Fruit fly (Drosophila melanogaster) whole organism, embryonic: ENCODE measurements around the gene upd1.

Source experiments
- CG10654 ChIP-seq: fragments of 200-800 bp; sonication (Bioruptor generic); optimal IDR thresholded peaks from 2 replicates; lab custom pipeline; 2016; ENCODE audit warnings: missing biosample characterization, missing genetic modification characterization
- CG11696 ChIP-seq: fragments of 200-800 bp; sonication (Bioruptor generic); IDR thresholded peaks from 2 replicates; pipeline ENCODE4 v1.3.6; 2022; ENCODE audit warnings: missing biosample characterization, missing genetic modification characterization
- CG12104 ChIP-seq: fragments of 200-800 bp; sonication (Bioruptor generic); optimal IDR thresholded peaks from 3 replicates; lab custom pipeline; 2016; ENCODE audit warnings: missing biosample characterization, missing genetic modification characterization
- CG17912 ChIP-seq: fragments of 200-800 bp; sonication (Bioruptor generic); optimal IDR thresholded peaks from 2 replicates; lab custom pipeline; 2018; ENCODE audit warnings: missing biosample characterization, mild to moderate bottlenecking, missing genetic modification characterization
- CG1792 ChIP-seq: fragments of 200-800 bp; sonication (Bioruptor generic); optimal IDR thresholded peaks from 2 replicates; lab custom pipeline; 2016; ENCODE audit warnings: missing biosample characterization, missing genetic modification characterization
- CG1832 ChIP-seq: fragments of 200-800 bp; sonication (Bioruptor generic); optimal IDR thresholded peaks from 2 replicates; lab custom pipeline; 2017; ENCODE audit warnings: missing biosample characterization, mild to moderate bottlenecking, missing genetic modification characterization, inconsistent platforms
- CG3726 ChIP-seq: fragments of 200-800 bp; sonication (Bioruptor generic); IDR thresholded peaks from 3 replicates; pipeline ENCODE4, ENCODE4 v1.3.6; 2022; ENCODE audit warnings: missing biosample characterization, missing genetic modification characterization
- CG4730 ChIP-seq: fragments of 200-800 bp; sonication (Bioruptor generic); IDR thresholded peaks from 2 replicates; pipeline ENCODE4 v1.3.6; 2022; ENCODE audit warnings: missing biosample characterization, missing genetic modification characterization
- CG6765 ChIP-seq: fragments of 200-800 bp; sonication (Bioruptor generic); optimal IDR thresholded peaks from 3 replicates; lab custom pipeline; 2017; ENCODE audit warnings: missing biosample characterization, mild to moderate bottlenecking, missing genetic modification characterization
- CG6854 ChIP-seq: fragments of 200-800 bp; sonication (Bioruptor generic); optimal IDR thresholded peaks from 3 replicates; lab custom pipeline; 2017; ENCODE audit warnings: missing biosample characterization, mild to moderate bottlenecking, missing genetic modification characterization
- D ChIP-seq, 2 experiments: fragments of 200-800 bp in 1 of 2; fragments of >200 bp in 1 of 2; sonication (Bioruptor generic) in 1 of 2; optimal IDR thresholded peaks; 2 replicates in 1 of 2; 3 replicates in 1 of 2; lab custom pipeline; 2017; ENCODE audit warnings: mild to moderate bottlenecking in 1 of 2, missing biosample characterization in 1 of 2, missing genetic modification characterization in 1 of 2, missing genetic modification reagents in 1 of 2
- D19A ChIP-seq: fragments of 200-800 bp; optimal IDR thresholded peaks from 3 replicates; lab custom pipeline; 2019; ENCODE audit warnings: missing biosample characterization, mild to moderate bottlenecking, missing genetic modification characterization, moderate library complexity
- Dref ChIP-seq: fragments of 200-800 bp; sonication (Bioruptor generic); IDR thresholded peaks from 2 replicates; pipeline ENCODE4 v1.3.6; 2022; ENCODE audit warnings: missing biosample characterization, missing genetic modification characterization
- Ets65A ChIP-seq: fragments of 200-800 bp; sonication (Bioruptor generic); peaks from one replicate; lab custom pipeline; 2016; ENCODE audit warnings: missing biosample characterization, missing genetic modification characterization
- Hsf ChIP-seq: fragments of 200-800 bp; sonication (Bioruptor generic); optimal IDR thresholded peaks from 3 replicates; lab custom pipeline; 2016; ENCODE audit warnings: missing biosample characterization, missing genetic modification characterization
- Max ChIP-seq: fragments of 200-800 bp; sonication (Bioruptor generic); optimal IDR thresholded peaks from 2 replicates; lab custom pipeline; 2016; ENCODE audit warnings: missing biosample characterization, mild to moderate bottlenecking, missing genetic modification characterization
- Med ChIP-seq: fragments of 200-800 bp; sonication (Bioruptor generic); peaks from one replicate; lab custom pipeline; 2016; ENCODE audit warnings: missing biosample characterization, missing genetic modification characterization, mild to moderate bottlenecking, inconsistent platforms, moderate library complexity
- Mes4 ChIP-seq: fragments of 200-800 bp; sonication (Bioruptor generic); optimal IDR thresholded peaks from 2 replicates; lab custom pipeline; 2016; ENCODE audit warnings: missing biosample characterization, missing genetic modification characterization
- TFAM ChIP-seq: fragments of 200-800 bp; sonication (Bioruptor generic); optimal IDR thresholded peaks from 2 replicates; lab custom pipeline; 2017; ENCODE audit warnings: missing biosample characterization, missing genetic modification characterization, inconsistent platforms
- Tbp ChIP-seq: fragments of >200 bp; optimal IDR thresholded peaks from 2 replicates; lab custom pipeline; 2018; ENCODE audit warnings: missing biosample characterization, missing genetic modification characterization
- Vsx1 ChIP-seq: fragments of 200-800 bp; sonication (Bioruptor generic); optimal IDR thresholded peaks from 2 replicates; lab custom pipeline; 2017; ENCODE audit warnings: missing biosample characterization, mild to moderate bottlenecking, missing genetic modification characterization, missing genetic modification reagents
- da ChIP-seq: fragments of 200-800 bp; sonication (Bioruptor generic); optimal IDR thresholded peaks from 2 replicates; lab custom pipeline; 2016; ENCODE audit warnings: missing biosample characterization, missing genetic modification characterization
- grn ChIP-seq: fragments of 200-800 bp; sonication (Bioruptor generic); optimal IDR thresholded peaks from 3 replicates; lab custom pipeline; 2017; ENCODE audit warnings: missing biosample characterization, missing genetic modification characterization
- hb ChIP-seq: fragments of 200-800 bp; sonication (Bioruptor generic); IDR thresholded peaks from 3 replicates; pipeline ENCODE4 v1.3.6; 2022; ENCODE audit warnings: missing biosample characterization, missing genetic modification characterization; ENCODE audit not compliant: partially characterized antibody
- ind ChIP-seq: fragments of 200-800 bp; sonication (Bioruptor generic); optimal IDR thresholded peaks from 3 replicates; lab custom pipeline; 2016; ENCODE audit warnings: missing biosample characterization, missing genetic modification characterization
- kni ChIP-seq: fragments of 200-800 bp; sonication (Bioruptor generic); optimal IDR thresholded peaks from 3 replicates; lab custom pipeline; 2017; ENCODE audit warnings: mild to moderate bottlenecking, missing biosample characterization, missing genetic modification reagents, missing genetic modification characterization
- nom ChIP-seq: fragments of 200-800 bp; sonication (Bioruptor generic); optimal IDR thresholded peaks from 2 replicates; lab custom pipeline; 2017; ENCODE audit warnings: missing biosample characterization, missing genetic modification characterization, mild to moderate bottlenecking, moderate library complexity, missing genetic modification reagents
- onecut ChIP-seq: fragments of 200-800 bp; sonication (Bioruptor generic); IDR thresholded peaks from 2 replicates; pipeline ENCODE4 v1.3.6; 2022; ENCODE audit warnings: missing biosample characterization, missing genetic modification characterization
- seq ChIP-seq: fragments of 200-800 bp; sonication (Bioruptor generic); IDR thresholded peaks from 2 replicates; pipeline ENCODE4 v1.3.6; 2022; ENCODE audit warnings: missing biosample characterization, missing genetic modification characterization
- shn ChIP-seq: fragments of 200-800 bp; sonication (Bioruptor generic); optimal IDR thresholded peaks from 3 replicates; lab custom pipeline; 2016; ENCODE audit warnings: missing biosample characterization, missing genetic modification characterization
- tio ChIP-seq: fragments of 200-800 bp; sonication (Bioruptor generic); optimal IDR thresholded peaks from 2 replicates; lab custom pipeline; 2017; ENCODE audit warnings: missing biosample characterization, missing genetic modification characterization, inconsistent platforms
- tll ChIP-seq, 2 experiments: fragments of 200-800 bp in 1 of 2; fragments of >200 bp in 1 of 2; sonication (Bioruptor generic) in 1 of 2; optimal IDR thresholded peaks; 2 replicates each; lab custom pipeline; 2017 to 2019; ENCODE audit warnings: missing biosample characterization in 2 of 2, missing genetic modification characterization in 2 of 2, mild to moderate bottlenecking in 1 of 2, moderate library complexity in 1 of 2
- unc-4 ChIP-seq: fragments of 200-800 bp; sonication (Bioruptor generic); IDR thresholded peaks from 2 replicates; pipeline ENCODE4 v1.3.6; 2022; ENCODE audit warnings: missing biosample characterization, missing genetic modification characterization; ENCODE audit not compliant: partially characterized antibody
- vfl ChIP-seq: fragments of 200-800 bp; sonication (Bioruptor generic); optimal IDR thresholded peaks from 2 replicates; lab custom pipeline; 2016; ENCODE audit warnings: missing biosample characterization, missing genetic modification characterization

upd1 gene

DNA sequence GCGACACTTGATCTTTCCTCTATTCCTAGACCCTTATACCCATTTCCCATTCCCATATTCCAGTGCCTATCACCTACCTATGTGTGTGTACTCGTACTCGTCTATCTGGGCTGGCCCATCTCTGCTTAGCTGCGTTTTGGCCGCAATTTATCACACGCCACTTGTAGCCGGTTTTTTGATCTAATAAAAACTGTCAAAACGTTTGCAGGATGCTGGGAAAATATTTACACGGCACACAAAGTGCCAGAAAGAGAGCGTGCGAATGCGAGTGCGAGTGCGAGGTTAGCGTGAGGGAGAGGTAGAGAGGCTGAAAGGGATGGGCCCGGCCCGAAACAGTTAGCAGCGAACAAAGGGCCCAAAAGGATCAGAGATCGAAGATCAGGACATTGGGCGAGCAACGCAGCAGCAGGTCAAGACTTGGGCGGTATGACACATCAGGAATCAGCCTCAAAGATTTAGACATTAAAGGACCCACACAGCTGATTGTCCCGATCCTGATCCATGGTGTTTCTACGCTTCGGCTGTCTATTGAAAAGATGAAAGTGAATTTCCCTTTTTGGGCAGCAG lies 49.0 kb downstream of the upd1 start:
- peak; percentile 85 for TF ChIP-seq D (optimal IDR thresholded peaks at IDR 0.05; lab: Kevin White, UChicago)
- TF ChIP-seq D (GFP tag; optimal IDR thresholded peaks at IDR 0.05; lab: Kevin White, UChicago), result no peak
- TF ChIP-seq unc-4, result no peak
- TF ChIP-seq shn (GFP tag; lab: Kevin White, UChicago), result no peak
- TF ChIP-seq tll (GFP tag; optimal IDR thresholded peaks at IDR 0.05; lab: Kevin White, UChicago), result peak in 1 of 2 experiments; percentile 95
- no peak for TF ChIP-seq Med (GFP tag; lab: Kevin White, UChicago)
- peak; percentile 24 for TF ChIP-seq grn
- peak; percentile 41 for TF ChIP-seq kni (GFP tag; lab: Kevin White, UChicago)
- TF ChIP-seq TFAM (GFP tag; lab: Kevin White, UChicago), result no peak

DNA sequence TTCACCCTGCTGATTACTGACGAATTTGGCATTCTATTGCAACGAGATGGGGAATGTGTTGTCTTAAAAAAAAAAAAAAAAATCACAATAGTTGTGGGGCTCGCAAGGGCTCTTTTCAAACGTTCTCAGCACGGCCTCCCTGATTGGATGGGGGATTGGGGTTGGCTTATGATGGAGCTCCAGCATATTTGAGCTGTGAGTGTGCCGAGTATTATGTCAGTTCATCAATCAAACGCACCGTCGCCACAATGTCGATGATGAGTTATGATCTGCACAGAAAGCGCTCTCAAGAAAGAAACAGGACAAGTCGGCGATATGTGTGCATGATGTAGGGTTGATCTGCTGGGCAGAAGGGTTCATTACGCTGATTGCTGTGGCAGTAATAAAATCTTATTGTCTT lies 49.7 kb downstream of the upd1 start, which contains the start of gene CG15059:
TSS of gene CG15059 (minus strand) at position 101 of the 400 bp plus-strand sequence.
- no peak for TF ChIP-seq CG12104
- no peak for TF ChIP-seq CG3726 (GFP tag; lab: Robert Waterston, UW)
- TF ChIP-seq da, result no peak
- TF ChIP-seq TFAM (GFP tag; lab: Kevin White, UChicago), result no peak
- TF ChIP-seq Tbp (GFP tag; lab: Kevin White, UChicago), result no peak
- no peak for TF ChIP-seq Vsx1
- TF ChIP-seq CG4730 (GFP tag; lab: Robert Waterston, UW), result no peak
- no peak for TF ChIP-seq CG6765 (GFP tag; lab: Kevin White, UChicago)
- TF ChIP-seq CG10654 (GFP tag; lab: Kevin White, UChicago), result no peak
- TF ChIP-seq tio (GFP tag; lab: Kevin White, UChicago), result no peak
- no peak for TF ChIP-seq ind (GFP tag; lab: Kevin White, UChicago)
- no peak for TF ChIP-seq seq
- no peak for TF ChIP-seq Med (GFP tag; lab: Kevin White, UChicago)
- TF ChIP-seq Max (GFP tag; lab: Kevin White, UChicago), result no peak
- TF ChIP-seq hb, result no peak

DNA sequence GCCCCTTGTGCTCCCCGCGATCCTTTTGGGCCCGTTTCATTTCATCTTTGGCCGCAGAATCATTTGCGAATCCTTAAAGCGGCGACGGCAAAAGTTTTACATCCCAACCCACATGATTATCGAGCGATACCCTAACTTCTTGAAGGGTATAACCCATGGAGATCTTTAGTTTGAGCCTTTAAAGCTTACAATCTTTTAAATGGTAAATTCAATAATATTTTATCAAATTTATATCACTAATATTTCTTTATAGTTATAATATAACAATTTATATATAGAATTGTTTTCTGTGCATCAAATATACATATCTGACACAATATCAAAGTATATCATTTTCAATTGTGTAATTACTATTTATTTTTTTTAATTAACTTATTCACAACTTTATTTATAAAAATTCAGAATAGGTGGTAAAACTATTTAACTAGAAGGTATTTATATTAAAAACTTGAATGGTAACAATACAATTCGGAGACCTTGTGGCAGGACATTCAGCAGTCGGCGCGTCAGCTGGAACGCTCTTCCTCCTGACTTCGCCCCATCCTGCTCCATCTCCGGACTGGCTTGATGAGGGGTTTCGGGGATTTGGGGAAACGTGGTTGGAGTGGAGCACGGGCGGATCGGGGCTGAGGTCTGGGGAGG lies 52.7 kb downstream of the upd1 start:
- TF ChIP-seq CG1792 (GFP tag; lab: Kevin White, UChicago) (no peak), onecut (GFP tag; lab: Robert Waterston, UW) (no peak), CG17912 (no peak), CG11696 (GFP tag; lab: Robert Waterston, UW) (no peak), Dref (GFP tag; lab: Robert Waterston, UW) (no peak), vfl (GFP tag; lab: Kevin White, UChicago) (no peak), D19A (peak; percentile 36), Ets65A (peak; percentile 31), CG6854 (no peak), nom (GFP tag; lab: Kevin White, UChicago) (peak; percentile 16), CG1832 (GFP tag; lab: Kevin White, UChicago) (no peak), Hsf (no peak), Mes4 (GFP tag; lab: Kevin White, UChicago) (no peak)
